Worm (Caenorhabditis elegans) whole organism, L1 larva: Measurements from ENCODE around the gene nhr-123.

Experiments used
- C04F5.9 ChIP-seq: sonication (generic microtip); optimal IDR thresholded peaks from 2 replicates; lab custom pipeline; 2016; ENCODE audit warnings: missing genetic modification characterization, missing compliant biosample characterization
- F16B12.6 ChIP-seq: fragments of 150-350 bp; optimal IDR thresholded peaks from 2 replicates; lab custom pipeline; 2014; ENCODE audit warnings: missing biosample characterization, missing genetic modification characterization
- Y116A8C.19 ChIP-seq: sonication (generic microtip); optimal IDR thresholded peaks from 2 replicates; lab custom pipeline; 2016; ENCODE audit warnings: missing compliant biosample characterization, missing genetic modification characterization, borderline replicate concordance
- aha-1 ChIP-seq: fragments of 150-350 bp; optimal IDR thresholded peaks from 2 replicates; lab custom pipeline; 2014; ENCODE audit warnings: missing biosample characterization, missing genetic modification characterization
- alr-1 ChIP-seq: fragments of 200-800 bp; sonication (Bioruptor generic); optimal IDR thresholded peaks from 2 replicates; lab custom pipeline; 2018; ENCODE audit warnings: borderline replicate concordance, mild to moderate bottlenecking, missing genetic modification characterization, missing compliant biosample characterization
- ama-1 ChIP-seq: fragments of 150-350 bp; optimal IDR thresholded peaks from 2 replicates; lab custom pipeline; 2014
- blmp-1 ChIP-seq: fragments of 150-350 bp; optimal IDR thresholded peaks from 2 replicates; lab custom pipeline; 2014; ENCODE audit warnings: missing biosample characterization, missing genetic modification characterization
- ceh-63 ChIP-seq: fragments of 200-800 bp; sonication (Bioruptor generic); optimal IDR thresholded peaks from 2 replicates; lab custom pipeline; 2018; ENCODE audit warnings: mild to moderate bottlenecking, missing genetic modification characterization, missing compliant biosample characterization
- ceh-82 ChIP-seq, 3 experiments: fragments of 150-350 bp in 1 of 3; sonication (generic microtip) in 2 of 3; optimal IDR thresholded peaks; 2 replicates each; lab custom pipeline; 2014 to 2017; ENCODE audit warnings: missing biosample characterization in 3 of 3, missing genetic modification characterization in 3 of 3
- ceh-90 ChIP-seq: sonication (generic microtip); optimal IDR thresholded peaks from 2 replicates; lab custom pipeline; 2016; ENCODE audit warnings: missing genetic modification characterization, missing compliant biosample characterization
- dsc-1 ChIP-seq: sonication (generic microtip); optimal IDR thresholded peaks from 2 replicates; lab custom pipeline; 2016; ENCODE audit warnings: mild to moderate bottlenecking, missing genetic modification characterization, missing compliant biosample characterization
- efl-1 ChIP-seq, 4 experiments: fragments of 150-350 bp; optimal IDR thresholded peaks in 3 of 4; peaks in 1 of 4; 1 replicate in 1 of 4; 2 replicates in 3 of 4; lab custom pipeline; 2014; ENCODE audit warnings: missing biosample characterization in 2 of 4, missing genetic modification characterization in 2 of 4, missing genetic modification reagents in 2 of 4
- egl-27 ChIP-seq, 2 experiments: fragments of 150-350 bp in 1 of 2; sonication (generic microtip); optimal IDR thresholded peaks; 3 replicates each; lab custom pipeline; 2017 to 2018; ENCODE audit warnings: missing biosample characterization in 2 of 2, missing genetic modification characterization in 2 of 2, missing genetic modification reagents in 2 of 2
- elt-2 ChIP-seq: sonication (generic microtip); optimal IDR thresholded peaks from 2 replicates; lab custom pipeline; 2016; ENCODE audit warnings: missing genetic modification characterization, mild to moderate bottlenecking, inconsistent platforms, missing compliant biosample characterization, missing genetic modification reagents
- fkh-4 ChIP-seq: sonication (generic microtip); optimal IDR thresholded peaks from 2 replicates; lab custom pipeline; 2016; ENCODE audit warnings: missing compliant biosample characterization, missing genetic modification characterization, borderline replicate concordance
- fkh-8 ChIP-seq: sonication (generic microtip); optimal IDR thresholded peaks from 2 replicates; lab custom pipeline; 2016; ENCODE audit warnings: mild to moderate bottlenecking, missing genetic modification characterization, missing compliant biosample characterization
- fos-1 ChIP-seq: fragments of 150-350 bp; optimal IDR thresholded peaks from 2 replicates; lab custom pipeline; 2014; ENCODE audit warnings: missing biosample characterization, missing genetic modification characterization
- grh-1 ChIP-seq: fragments of 200-800 bp; sonication (Bioruptor generic); IDR thresholded peaks from 2 replicates; pipeline ENCODE4 v1.3.6; 2022; ENCODE audit warnings: missing genetic modification reagents, missing genetic modification characterization, missing compliant biosample characterization
- hlh-17 ChIP-seq: fragments of 200-800 bp; sonication (Bioruptor generic); optimal IDR thresholded peaks from 2 replicates; lab custom pipeline; 2018; ENCODE audit warnings: missing genetic modification characterization, mild to moderate bottlenecking, missing compliant biosample characterization, moderate library complexity, borderline replicate concordance
- hlh-4 ChIP-seq: sonication (generic microtip); optimal IDR thresholded peaks from 2 replicates; lab custom pipeline; 2016; ENCODE audit warnings: mild to moderate bottlenecking, missing genetic modification characterization, missing compliant biosample characterization
- isw-1 ChIP-seq: fragments of 200-800 bp; sonication (Bioruptor generic); IDR thresholded peaks from 2 replicates; pipeline ENCODE4 v1.3.6; 2022; ENCODE audit warnings: missing genetic modification characterization, missing compliant biosample characterization
- lin-13 ChIP-seq: fragments of 150-350 bp; optimal IDR thresholded peaks from 2 replicates; lab custom pipeline; 2014; ENCODE audit warnings: missing biosample characterization, missing genetic modification reagents, missing genetic modification characterization
- lin-14 ChIP-seq: fragments of 200-800 bp; sonication (Bioruptor generic); optimal IDR thresholded peaks from 2 replicates; lab custom pipeline; 2018; ENCODE audit warnings: mild to moderate bottlenecking, missing genetic modification characterization, moderate library complexity, missing compliant biosample characterization
- lin-15B ChIP-seq: fragments of 150-350 bp; sonication (generic microtip); optimal IDR thresholded peaks from 3 replicates; lab custom pipeline; 2014; ENCODE audit warnings: missing biosample characterization, missing genetic modification characterization
- lin-35 ChIP-seq, 2 experiments: fragments of 150-350 bp; optimal IDR thresholded peaks; 2 replicates each; lab custom pipeline; 2014; ENCODE audit warnings: missing biosample characterization in 2 of 2, missing genetic modification characterization in 2 of 2, missing genetic modification reagents in 2 of 2
- lsy-2 ChIP-seq, 2 experiments: fragments of 150-350 bp; optimal IDR thresholded peaks; 2 replicates each; lab custom pipeline; 2014; ENCODE audit warnings: missing biosample characterization in 2 of 2, missing genetic modification characterization in 2 of 2
- mdl-1 ChIP-seq, 2 experiments: fragments of 150-350 bp; optimal IDR thresholded peaks; 2 replicates each; lab custom pipeline; 2014 to 2017; ENCODE audit warnings: missing biosample characterization in 2 of 2, missing genetic modification characterization in 2 of 2, inconsistent platforms in 1 of 2
- mef-2 ChIP-seq: fragments of 150-350 bp; optimal IDR thresholded peaks from 2 replicates; lab custom pipeline; 2014; ENCODE audit warnings: missing biosample characterization, missing genetic modification characterization
- mep-1 ChIP-seq: fragments of 150-350 bp; optimal IDR thresholded peaks from 2 replicates; lab custom pipeline; 2014; ENCODE audit warnings: missing biosample characterization, missing genetic modification characterization
- nhr-11 ChIP-seq: fragments of 150-350 bp; optimal IDR thresholded peaks from 2 replicates; lab custom pipeline; 2014; ENCODE audit warnings: missing biosample characterization, missing genetic modification characterization
- nhr-12 ChIP-seq: sonication (generic microtip); optimal IDR thresholded peaks from 2 replicates; lab custom pipeline; 2017; ENCODE audit warnings: missing biosample characterization, missing genetic modification characterization
- nhr-20 ChIP-seq: sonication (generic microtip); optimal IDR thresholded peaks from 2 replicates; lab custom pipeline; 2016; ENCODE audit warnings: mild to moderate bottlenecking, missing genetic modification characterization, missing compliant biosample characterization
- nhr-71 ChIP-seq: sonication (generic microtip); optimal IDR thresholded peaks from 2 replicates; lab custom pipeline; 2016; ENCODE audit warnings: mild to moderate bottlenecking, missing genetic modification characterization, moderate library complexity, missing compliant biosample characterization
- nhr-90 ChIP-seq: sonication (generic microtip); optimal IDR thresholded peaks from 2 replicates; lab custom pipeline; 2016; ENCODE audit warnings: mild to moderate bottlenecking, missing genetic modification characterization, missing compliant biosample characterization; ENCODE audit not compliant: poor library complexity
- pqm-1 ChIP-seq: sonication (generic microtip); optimal IDR thresholded peaks from 3 replicates; lab custom pipeline; 2017; ENCODE audit warnings: missing biosample characterization, missing genetic modification characterization
- sox-4 ChIP-seq: sonication (generic microtip); optimal IDR thresholded peaks from 2 replicates; lab custom pipeline; 2016; ENCODE audit warnings: missing genetic modification characterization, missing compliant biosample characterization
- sup-37 ChIP-seq: fragments of 200-800 bp; sonication (Bioruptor generic); optimal IDR thresholded peaks from 2 replicates; lab custom pipeline; 2018; ENCODE audit warnings: mild to moderate bottlenecking, missing genetic modification characterization, missing compliant biosample characterization
- tbx-2 ChIP-seq: sonication (generic microtip); optimal IDR thresholded peaks from 2 replicates; lab custom pipeline; 2016; ENCODE audit warnings: missing genetic modification characterization, missing compliant biosample characterization
- unc-30 ChIP-seq: sonication (generic microtip); optimal IDR thresholded peaks from 2 replicates; lab custom pipeline; 2017; ENCODE audit warnings: missing biosample characterization, missing genetic modification characterization
- unc-62 ChIP-seq: fragments of 150-350 bp; optimal IDR thresholded peaks from 2 replicates; lab custom pipeline; 2014; ENCODE audit warnings: missing biosample characterization, missing genetic modification reagents, missing genetic modification characterization
- unc-86 ChIP-seq: sonication (generic microtip); optimal IDR thresholded peaks from 2 replicates; lab custom pipeline; 2016; ENCODE audit warnings: missing genetic modification characterization, missing compliant biosample characterization
- vab-15 ChIP-seq: sonication (generic microtip); optimal IDR thresholded peaks from 2 replicates; lab custom pipeline; 2017; ENCODE audit warnings: missing genotype, mild to moderate bottlenecking, missing genetic modification characterization, missing compliant biosample characterization
- ztf-11 ChIP-seq, 2 experiments: sonication (generic microtip); optimal IDR thresholded peaks; 2 replicates each; lab custom pipeline; 2016 to 2017; ENCODE audit warnings: missing genetic modification characterization in 2 of 2, missing biosample characterization in 1 of 2, missing compliant biosample characterization in 1 of 2

Gene nhr-123

DNA sequence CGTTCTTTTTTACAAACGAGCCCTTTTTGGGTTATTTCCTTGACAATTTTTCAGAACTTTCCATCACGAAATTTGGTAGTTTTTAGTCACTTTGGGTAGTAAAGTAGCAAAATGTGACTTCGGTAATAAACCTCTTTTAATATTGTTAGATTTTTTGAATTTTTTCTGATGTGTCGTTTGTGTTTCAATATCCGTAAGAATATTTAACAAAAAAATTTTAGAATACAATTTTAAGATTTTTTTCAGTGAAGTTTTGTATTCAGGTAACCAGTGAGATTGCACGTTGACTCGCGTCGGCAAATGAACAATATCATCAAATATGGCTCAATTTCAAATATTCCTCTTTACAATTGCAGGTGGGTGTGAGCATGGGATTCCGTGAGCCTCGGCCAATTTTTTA is 21.3 kb downstream of the nhr-123 start, which contains the start of gene srt-31:
Gene srt-31 (plus strand): TSS at position 301 of the 400 bp plus-strand sequence.
- no peak for TF ChIP-seq elt-2 (tag; lab: Kevin White, UChicago)
- no peak for TF ChIP-seq grh-1
- no peak for TF ChIP-seq F16B12.6 (tag; lab: Kevin White, UChicago)
- TF ChIP-seq efl-1 (optimal IDR thresholded peaks at IDR 0.05; lab: Kevin White, UChicago): no peak
- no peak for TF ChIP-seq efl-1 (GFP tag; optimal IDR thresholded peaks at IDR 0.05 in 1 of 2; lab: Kevin White, UChicago)
- no peak for TF ChIP-seq hlh-4 (tag; lab: Kevin White, UChicago)
- TF ChIP-seq Y116A8C.19 (tag; lab: Kevin White, UChicago): no peak
- no peak for TF ChIP-seq fos-1 (tag; lab: Kevin White, UChicago)
- no peak for TF ChIP-seq C04F5.9
- no peak for TF ChIP-seq nhr-12 (tag; lab: Kevin White, UChicago)
- TF ChIP-seq blmp-1 (tag; lab: Kevin White, UChicago): no peak
- no peak for TF ChIP-seq pqm-1 (tag; lab: Kevin White, UChicago)
- TF ChIP-seq tbx-2 (tag; lab: Kevin White, UChicago): no peak
- no peak for TF ChIP-seq unc-62 (GFP tag; lab: Kevin White, UChicago)
- TF ChIP-seq mdl-1 (tag; optimal IDR thresholded peaks at IDR 0.05; lab: Kevin White, UChicago): no peak
- TF ChIP-seq ceh-63 (GFP tag; lab: Kevin White, UChicago): no peak
- TF ChIP-seq lin-13 (GFP tag; lab: Kevin White, UChicago): no peak
- no peak for TF ChIP-seq sup-37 (GFP tag; lab: Kevin White, UChicago)
- TF ChIP-seq egl-27 (tag; optimal IDR thresholded peaks at IDR 0.05; lab: Kevin White, UChicago): no peak
- TF ChIP-seq unc-30: no peak

DNA sequence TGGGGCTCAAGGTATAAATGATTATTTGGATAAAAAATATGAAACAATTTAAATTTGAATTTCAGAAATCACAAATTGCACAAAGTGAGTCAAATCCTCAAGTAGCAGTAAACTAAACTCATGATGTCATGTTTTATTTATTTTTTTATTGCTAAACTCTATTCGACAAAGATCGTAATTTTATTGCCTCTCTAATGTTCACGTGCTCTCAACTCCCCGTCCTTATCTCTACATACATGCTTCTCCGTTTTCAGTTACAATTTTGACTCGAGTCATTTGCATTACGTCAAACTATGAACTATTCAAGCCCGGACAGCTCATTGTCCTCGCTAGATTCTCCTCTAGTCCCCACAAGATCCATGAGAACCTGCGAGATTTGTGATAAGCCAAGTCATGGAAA is 23.3 kb downstream of the nhr-123 start, which contains the start of gene nhr-99:
Gene nhr-99 (plus strand): TSS at position 263 of the 400 bp plus-strand sequence.
- TF ChIP-seq unc-86: no peak
- TF ChIP-seq elt-2 (tag; lab: Kevin White, UChicago): peak; percentile 62
- TF ChIP-seq nhr-90: no peak
- TF ChIP-seq nhr-20: peak; percentile 40
- no peak for TF ChIP-seq hlh-17 (GFP tag; lab: Kevin White, UChicago)
- TF ChIP-seq lin-35 (GFP tag; optimal IDR thresholded peaks at IDR 0.05; lab: Kevin White, UChicago): peak in 1 of 2 experiments; percentile 10
- no peak for TF ChIP-seq isw-1 (GFP tag; lab: Robert Waterston, UW)
- TF ChIP-seq fkh-4 (tag; lab: Kevin White, UChicago): no peak

DNA sequence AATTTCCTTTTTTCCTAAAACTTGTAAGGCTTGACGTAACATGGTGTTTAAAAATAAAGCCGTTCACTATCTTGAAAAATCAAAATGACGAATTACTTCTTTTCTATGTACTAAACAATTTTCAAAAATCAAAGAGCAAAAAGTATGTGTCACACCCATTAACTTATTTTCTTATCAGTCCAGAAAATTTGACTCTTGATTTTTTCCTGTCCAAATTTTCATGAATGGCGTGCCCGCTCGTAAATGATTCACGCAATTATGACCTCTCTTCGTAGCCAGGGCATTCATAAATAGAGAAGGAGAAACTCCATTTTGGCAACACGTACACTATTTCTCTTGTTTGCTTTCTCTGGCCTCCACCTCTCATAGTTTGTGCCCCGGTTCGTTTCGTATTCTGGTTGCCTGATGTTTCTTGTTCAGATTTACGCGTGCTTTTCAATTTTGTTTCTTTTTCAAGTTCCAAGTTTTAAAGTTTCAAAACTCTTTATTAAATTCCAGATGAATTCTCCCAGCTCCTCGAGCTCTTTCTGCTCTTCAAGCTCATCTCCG is 26.5 kb downstream of the nhr-123 start, which contains the start of gene nhr-55:
Gene nhr-55 (plus strand): TSS at position 499 of the 549 bp plus-strand sequence.
- no peak for TF ChIP-seq ama-1 (lab: Kevin White, UChicago)
- TF ChIP-seq lin-35 (GFP tag; optimal IDR thresholded peaks at IDR 0.05; lab: Kevin White, UChicago): peak in 1 of 2 experiments; percentile 1
- peak; percentile 14 for TF ChIP-seq elt-2 (tag; lab: Kevin White, UChicago)
- no peak for TF ChIP-seq aha-1 (tag; lab: Kevin White, UChicago)
- TF ChIP-seq fkh-8: peak; percentile 5

DNA sequence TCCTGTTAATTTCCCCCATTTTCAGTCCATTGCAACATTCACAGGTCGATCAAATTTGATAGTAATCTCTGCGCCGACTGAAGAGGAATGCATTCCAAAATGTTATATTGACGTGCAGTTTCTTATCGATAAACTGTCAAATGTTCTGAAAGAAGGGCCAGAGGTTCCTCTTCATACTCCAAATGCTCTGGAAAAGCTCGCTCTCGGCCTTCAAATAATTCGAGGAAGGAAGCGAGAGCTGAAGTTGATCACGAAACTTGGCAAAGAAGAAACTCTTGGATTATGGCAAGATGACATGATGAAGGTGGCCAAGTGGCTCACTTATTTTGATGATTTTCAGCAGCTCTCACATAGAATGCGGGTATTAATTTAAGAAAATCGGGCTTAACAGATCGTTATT is 27.8 kb downstream of the nhr-123 start:
- TF ChIP-seq efl-1 (optimal IDR thresholded peaks at IDR 0.05; lab: Kevin White, UChicago) (no peak), efl-1 (GFP tag; optimal IDR thresholded peaks at IDR 0.05 in 1 of 2; lab: Kevin White, UChicago) (no peak), nhr-90 (no peak), lsy-2 (tag; optimal IDR thresholded peaks at IDR 0.05; lab: Kevin White, UChicago) (no peak), nhr-71 (no peak), mep-1 (tag; lab: Kevin White, UChicago) (no peak)

DNA sequence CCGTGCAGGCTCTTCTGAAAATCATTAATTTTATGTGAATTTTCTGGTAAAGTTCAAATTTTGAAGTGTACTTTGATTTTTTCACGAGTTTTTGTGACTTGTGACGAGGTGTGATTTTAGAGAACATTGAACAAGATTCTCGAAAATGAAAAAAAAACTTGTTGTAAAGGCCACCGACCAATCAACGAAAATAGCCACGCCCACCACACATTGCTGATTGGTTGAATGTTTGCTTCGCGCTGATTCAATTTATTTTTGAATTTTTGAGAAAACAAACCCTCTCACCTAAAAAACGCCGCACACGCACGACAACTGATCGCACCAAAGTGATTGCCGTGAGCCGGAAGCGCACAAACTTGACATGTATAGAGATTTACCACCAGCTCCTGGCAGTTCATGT is 31.6 kb downstream of the nhr-123 start:
- no peak for TF ChIP-seq ceh-82 (tag; optimal IDR thresholded peaks at IDR 0.05; lab: Kevin White, UChicago)
- TF ChIP-seq lin-15B (tag; lab: Kevin White, UChicago): no peak
- TF ChIP-seq alr-1: no peak
- TF ChIP-seq ztf-11 (tag; optimal IDR thresholded peaks at IDR 0.05; lab: Kevin White, UChicago): no peak
- TF ChIP-seq vab-15 (tag; lab: Kevin White, UChicago): no peak
- no peak for TF ChIP-seq ceh-90 (tag; lab: Kevin White, UChicago)
- no peak for TF ChIP-seq lin-14
- no peak for TF ChIP-seq sox-4 (tag; lab: Kevin White, UChicago)
- no peak for TF ChIP-seq mef-2
- no peak for TF ChIP-seq dsc-1 (tag; lab: Kevin White, UChicago)
- TF ChIP-seq nhr-11 (tag; lab: Kevin White, UChicago): no peak
